Worm (Caenorhabditis elegans): Measurements from ENCODE around the gene F36D4.6.

- TF ChIP-seq him-1 (tag; optimal IDR thresholded peaks at IDR 0.05) (no peak), dao-5 (tag; optimal IDR thresholded peaks at IDR 0.05) (no peak), W03F9.2 (tag; optimal IDR thresholded peaks at IDR 0.05) (no peak)
These were observed 16.1 kb upstream of the F36D4.6 start for ce11 chrV:9443109-9443508.

All from whole organism, L4/young adult.